Fruit fly (Drosophila melanogaster) Kc167 (cell line): Measurements from ENCODE around the gene Dus1.

ENCODE experiments used
- Myc ChIP-seq: fragments of >200 bp; optimal IDR thresholded peaks from 2 replicates; lab custom pipeline; 2017; ENCODE audit warnings: missing external identifiers
- Sin3A ChIP-seq: fragments of >200 bp; optimal IDR thresholded peaks from 2 replicates; lab custom pipeline; 2018; ENCODE audit warnings: missing external identifiers
- h ChIP-seq: fragments of >200 bp; optimal IDR thresholded peaks from 3 replicates; lab custom pipeline; 2018; ENCODE audit warnings: missing external identifiers
- insv ChIP-seq: fragments of >200 bp; optimal IDR thresholded peaks from 3 replicates; lab custom pipeline; 2018; ENCODE audit warnings: missing external identifiers
- psq ChIP-seq: fragments of >200 bp; optimal IDR thresholded peaks from 2 replicates; lab custom pipeline; 2017; ENCODE audit warnings: missing external identifiers
- ttk ChIP-seq: sonication (Bioruptor generic); optimal IDR thresholded peaks from 2 replicates; lab custom pipeline; 2017; ENCODE audit warnings: missing external identifiers

Dus1 gene

dm6 chr2L:223867-224598 lies 47.5 kb downstream of the Dus1 start:
- TF ChIP-seq h = no peak
- TF ChIP-seq ttk (lab: Kevin White, UChicago) = no peak
- no peak for TF ChIP-seq insv (lab: Kevin White, UChicago)
- TF ChIP-seq Sin3A = no peak
- TF ChIP-seq Myc (lab: Kevin White, UChicago) = no peak
- TF ChIP-seq psq (lab: Kevin White, UChicago) = no peak

dm6 chr2L:223351-223750 lies 48.2 kb downstream of the Dus1 start:
- peak; percentile 25 for TF ChIP-seq insv (lab: Kevin White, UChicago)
- TF ChIP-seq psq (lab: Kevin White, UChicago) = no peak

- no peak for TF ChIP-seq Sin3A
- no peak for TF ChIP-seq insv (lab: Kevin White, UChicago)
- TF ChIP-seq h = no peak
- TF ChIP-seq psq (lab: Kevin White, UChicago) = no peak
- TF ChIP-seq Myc (lab: Kevin White, UChicago) = no peak
- TF ChIP-seq ttk (lab: Kevin White, UChicago) = no peak
Measured at dm6 chr2L:222867-223266, 48.7 kb downstream of the Dus1 start.

dm6 chr2L:221939-222489 lies 49.5 kb downstream of the Dus1 start:
- TF ChIP-seq ttk (lab: Kevin White, UChicago) (no peak), h (no peak), Sin3A (no peak), psq (lab: Kevin White, UChicago) (no peak), Myc (lab: Kevin White, UChicago) (no peak), insv (lab: Kevin White, UChicago) (no peak)

- TF ChIP-seq h = no peak
- TF ChIP-seq ttk (lab: Kevin White, UChicago) = no peak
- TF ChIP-seq psq (lab: Kevin White, UChicago) = no peak
- no peak for TF ChIP-seq insv (lab: Kevin White, UChicago)
- TF ChIP-seq Sin3A = no peak
Measured at dm6 chr2L:221152-221551, 50.4 kb downstream of the Dus1 start.

dm6 chr2L:220509-220908 lies 51.0 kb downstream of the Dus1 start:
- TF ChIP-seq psq (lab: Kevin White, UChicago) (no peak), Myc (lab: Kevin White, UChicago) (no peak)

- TF ChIP-seq ttk (lab: Kevin White, UChicago) = no peak
- TF ChIP-seq psq (lab: Kevin White, UChicago) = no peak
- no peak for TF ChIP-seq insv (lab: Kevin White, UChicago)
- TF ChIP-seq Myc (lab: Kevin White, UChicago) = no peak
- no peak for TF ChIP-seq h
- no peak for TF ChIP-seq Sin3A
Measured at dm6 chr2L:219441-220033, 52.0 kb downstream of the Dus1 start.

dm6 chr2L:207129-207813 lies 64.3 kb downstream of the Dus1 start, which contains the start of the genes Tbc1d15-17 and CG11617:
Gene Tbc1d15-17, plus strand, starts transcription at chr2L:207179.
Gene CG11617, minus strand, starts transcription at chr2L:207297.
- TF ChIP-seq insv (lab: Kevin White, UChicago) = no peak
- TF ChIP-seq h = no peak
- no peak for TF ChIP-seq ttk (lab: Kevin White, UChicago)
- no peak for TF ChIP-seq Sin3A
- TF ChIP-seq Myc (lab: Kevin White, UChicago) = no peak
- no peak for TF ChIP-seq psq (lab: Kevin White, UChicago)

- TF ChIP-seq insv (lab: Kevin White, UChicago) (no peak), ttk (lab: Kevin White, UChicago) (no peak), psq (lab: Kevin White, UChicago) (no peak), h (no peak), Sin3A (no peak), Myc (lab: Kevin White, UChicago) (no peak)
Measured at dm6 chr2L:206556-206955, 65.0 kb downstream of the Dus1 start.

dm6 chr2L:204557-204956 lies 67.0 kb downstream of the Dus1 start:
- TF ChIP-seq h = no peak
- no peak for TF ChIP-seq psq (lab: Kevin White, UChicago)

- TF ChIP-seq h (no peak), Sin3A (no peak), ttk (lab: Kevin White, UChicago) (no peak), psq (lab: Kevin White, UChicago) (no peak), Myc (lab: Kevin White, UChicago) (no peak), insv (lab: Kevin White, UChicago) (no peak)
Measured at dm6 chr2L:203529-204127, 67.9 kb downstream of the Dus1 start, which contains the start of gene mRpL10. Gene mRpL10, plus strand, starts transcription at chr2L:203779.
